Fruit fly (Drosophila melanogaster): ENCODE data around the gene Rpn1.

Rpn1 gene

dm6 chr3L:19914833-19915232, at the start of gene Rpn1:
Gene Rpn1 (plus strand): TSS chr3L:19915051.
- TF ChIP-seq CG7045 (GFP tag; optimal IDR thresholded peaks at IDR 0.05) (no peak), Mnt (GFP tag; optimal IDR thresholded peaks at IDR 0.05) (peak; percentile 64), cnc (optimal IDR thresholded peaks at IDR 0.05) (peak in 1 of 2 experiments; percentile 70), bab1 (GFP tag; optimal IDR thresholded peaks at IDR 0.05) (peak; percentile 55), CG5204 (GFP tag; optimal IDR thresholded peaks at IDR 0.05) (no peak), ovo (GFP tag; optimal IDR thresholded peaks at IDR 0.05) (peak; percentile 33), CG14711 (tag; optimal IDR thresholded peaks at IDR 0.05) (peak; percentile 12), CG1620 (GFP tag; optimal IDR thresholded peaks at IDR 0.05) (peak; percentile 63), Clk (GFP tag; optimal IDR thresholded peaks at IDR 0.05) (no peak)

DNA sequence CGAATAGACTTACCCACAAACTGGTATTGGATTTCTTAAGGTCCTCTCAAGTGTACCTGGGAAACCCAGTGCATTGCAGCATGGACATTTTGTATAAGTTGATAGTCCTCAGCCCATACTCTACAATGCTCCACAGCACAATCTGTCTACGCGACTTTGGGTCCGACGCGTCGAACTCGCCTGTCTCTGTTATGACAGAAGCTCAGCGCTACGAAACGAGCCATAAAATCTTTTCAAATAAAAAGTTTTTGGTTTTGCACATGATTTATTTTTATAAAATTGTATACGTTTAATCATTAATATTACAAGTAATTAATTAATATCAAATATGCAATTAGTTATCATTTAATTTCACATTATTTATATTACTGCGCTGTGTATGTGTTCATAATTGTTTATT, 47.6 kb upstream of the Rpn1 start:
- TF ChIP-seq pad (GFP tag; optimal IDR thresholded peaks at IDR 0.05), result no peak
- TF ChIP-seq CG11617 (GFP tag; optimal IDR thresholded peaks at IDR 0.05), result no peak
- peak; percentile 33 for TF ChIP-seq kay (GFP tag; ENCODE audit: borderline replicate concordance)

DNA sequence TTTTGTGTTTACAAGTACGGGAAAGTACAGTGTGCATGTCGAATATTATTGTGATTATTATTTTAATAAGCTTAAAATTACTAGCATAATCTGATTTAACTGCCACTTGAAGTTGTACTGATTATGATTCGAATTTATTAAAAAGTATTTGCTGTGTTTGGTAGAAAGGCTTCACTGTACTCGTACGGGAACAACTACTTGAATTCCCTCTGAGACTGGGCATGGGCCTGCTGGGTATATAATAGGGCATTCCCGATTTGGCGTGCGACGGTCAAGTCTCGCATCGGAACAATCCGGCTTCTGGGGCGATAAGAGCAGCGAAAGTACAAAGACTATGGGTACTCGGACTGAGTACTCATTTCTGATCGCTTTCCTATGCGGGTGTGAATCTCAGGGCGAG, 45.2 kb upstream of the Rpn1 start:
- TF ChIP-seq cnc (optimal IDR thresholded peaks at IDR 0.05) (no peak), Hr96 (GFP tag; optimal IDR thresholded peaks at IDR 0.05) (no peak), CG7101 (tag; optimal IDR thresholded peaks at IDR 0.05) (peak; percentile 23), CG11617 (GFP tag; optimal IDR thresholded peaks at IDR 0.05) (no peak), ovo (GFP tag; optimal IDR thresholded peaks at IDR 0.05) (no peak), CG7045 (GFP tag; optimal IDR thresholded peaks at IDR 0.05) (no peak), CG14711 (tag; optimal IDR thresholded peaks at IDR 0.05) (peak; percentile 15), pad (GFP tag; optimal IDR thresholded peaks at IDR 0.05) (no peak), Crg-1 (GFP tag; optimal IDR thresholded peaks at IDR 0.05) (no peak), CG5204 (GFP tag; optimal IDR thresholded peaks at IDR 0.05) (no peak), kay (GFP tag; ENCODE audit: borderline replicate concordance) (peak; percentile 38), cic (GFP tag; optimal IDR thresholded peaks at IDR 0.05) (no peak), bab1 (GFP tag; optimal IDR thresholded peaks at IDR 0.05) (peak; percentile 60), CG12768 (GFP tag; optimal IDR thresholded peaks at IDR 0.05) (no peak), Mnt (GFP tag; optimal IDR thresholded peaks at IDR 0.05) (peak; percentile 16), toe (GFP tag; optimal IDR thresholded peaks at IDR 0.05) (no peak)

DNA sequence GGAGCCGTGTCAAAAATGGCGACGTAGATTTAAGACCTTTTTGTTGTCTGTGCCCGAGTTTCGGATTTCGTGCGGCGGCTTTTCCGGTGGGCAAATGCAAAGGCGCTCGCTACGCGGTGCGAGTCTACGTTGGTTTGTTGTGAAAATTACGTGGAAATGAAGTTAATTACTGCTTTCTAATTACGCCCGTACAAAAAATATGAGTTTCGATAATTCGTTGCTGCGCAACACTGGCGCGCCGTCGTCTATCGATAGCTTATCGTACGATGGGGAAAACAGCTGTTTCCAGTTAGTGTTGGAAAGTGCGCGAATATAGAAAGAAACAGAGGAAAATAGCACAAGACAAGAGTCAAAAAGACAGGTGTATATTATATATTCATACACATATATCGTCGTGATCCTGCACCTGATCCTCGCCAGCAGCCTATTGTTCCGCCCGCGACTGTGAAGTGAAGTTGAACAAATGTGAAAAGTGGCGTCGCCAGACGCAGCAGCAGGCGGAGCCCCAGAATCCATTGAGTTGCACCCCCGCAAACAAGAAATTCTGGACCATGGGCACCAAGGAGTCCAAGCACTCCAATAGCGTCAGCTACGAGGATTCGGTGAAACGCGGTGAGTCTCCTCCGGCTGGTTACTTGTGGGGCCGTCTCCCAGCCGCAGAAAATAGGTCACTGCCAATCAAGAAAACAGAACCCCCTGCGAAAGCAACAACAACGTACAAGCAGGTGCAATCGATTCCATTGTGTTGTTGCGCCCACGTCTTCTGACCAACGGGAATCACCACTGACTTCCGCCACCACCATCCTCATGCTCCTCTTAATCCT, 43.8 kb upstream of the Rpn1 start, which contains the start of the genes Rab8 and Usp32:
TSS of gene Rab8 (minus strand) at position 236 of the 824 bp plus-strand sequence.
TSS of gene Usp32 (plus strand) at position 297 of the 824 bp plus-strand sequence.
- TF ChIP-seq Hr96 (GFP tag; optimal IDR thresholded peaks at IDR 0.05), result peak; percentile 82
- TF ChIP-seq Clk (GFP tag; optimal IDR thresholded peaks at IDR 0.05), result peak; percentile 68
- peak; percentile 84 for TF ChIP-seq toe (GFP tag; optimal IDR thresholded peaks at IDR 0.05)
- peak; percentile 46 for TF ChIP-seq tj (GFP tag; optimal IDR thresholded peaks at IDR 0.05)
- TF ChIP-seq cnc (optimal IDR thresholded peaks at IDR 0.05), result no peak
- TF ChIP-seq CG33017 (tag; optimal IDR thresholded peaks at IDR 0.05), result peak; percentile 73
- peak; percentile 84 for TF ChIP-seq CG7101 (tag; optimal IDR thresholded peaks at IDR 0.05)
- TF ChIP-seq Mnt (GFP tag; optimal IDR thresholded peaks at IDR 0.05), result peak; percentile 89
- TF ChIP-seq pad (GFP tag; optimal IDR thresholded peaks at IDR 0.05), result peak; percentile 83
- peak; percentile 80 for TF ChIP-seq CG12768 (GFP tag; optimal IDR thresholded peaks at IDR 0.05)
- peak; percentile 71 for TF ChIP-seq CG7045 (GFP tag; optimal IDR thresholded peaks at IDR 0.05)
- peak; percentile 80 for TF ChIP-seq ovo (GFP tag; optimal IDR thresholded peaks at IDR 0.05)
- TF ChIP-seq bab1 (GFP tag; optimal IDR thresholded peaks at IDR 0.05), result peak; percentile 83
- peak; percentile 94 for TF ChIP-seq CG1620 (GFP tag; optimal IDR thresholded peaks at IDR 0.05)
- peak; percentile 71 for TF ChIP-seq CG14711 (tag; optimal IDR thresholded peaks at IDR 0.05)
- peak; percentile 83 for TF ChIP-seq cic (GFP tag; optimal IDR thresholded peaks at IDR 0.05)
- peak; percentile 80 for TF ChIP-seq CG11617 (GFP tag; optimal IDR thresholded peaks at IDR 0.05)
- TF ChIP-seq Crg-1 (GFP tag; optimal IDR thresholded peaks at IDR 0.05), result peak; percentile 90
- no peak for TF ChIP-seq kay (GFP tag; ENCODE audit: borderline replicate concordance)
- peak; percentile 67 for TF ChIP-seq CG5204 (GFP tag; optimal IDR thresholded peaks at IDR 0.05)

dm6 chr3L:19871667-19871931, 43.3 kb upstream of the Rpn1 start:
- TF ChIP-seq CG12768 (GFP tag; optimal IDR thresholded peaks at IDR 0.05) (no peak), kay (GFP tag; ENCODE audit: borderline replicate concordance) (no peak), Mnt (GFP tag; optimal IDR thresholded peaks at IDR 0.05) (no peak), CG14711 (tag; optimal IDR thresholded peaks at IDR 0.05) (no peak), CG7101 (tag; optimal IDR thresholded peaks at IDR 0.05) (no peak), tj (GFP tag; optimal IDR thresholded peaks at IDR 0.05) (no peak), Clk (GFP tag; optimal IDR thresholded peaks at IDR 0.05) (no peak), Crg-1 (GFP tag; optimal IDR thresholded peaks at IDR 0.05) (no peak), cic (GFP tag; optimal IDR thresholded peaks at IDR 0.05) (no peak)

DNA sequence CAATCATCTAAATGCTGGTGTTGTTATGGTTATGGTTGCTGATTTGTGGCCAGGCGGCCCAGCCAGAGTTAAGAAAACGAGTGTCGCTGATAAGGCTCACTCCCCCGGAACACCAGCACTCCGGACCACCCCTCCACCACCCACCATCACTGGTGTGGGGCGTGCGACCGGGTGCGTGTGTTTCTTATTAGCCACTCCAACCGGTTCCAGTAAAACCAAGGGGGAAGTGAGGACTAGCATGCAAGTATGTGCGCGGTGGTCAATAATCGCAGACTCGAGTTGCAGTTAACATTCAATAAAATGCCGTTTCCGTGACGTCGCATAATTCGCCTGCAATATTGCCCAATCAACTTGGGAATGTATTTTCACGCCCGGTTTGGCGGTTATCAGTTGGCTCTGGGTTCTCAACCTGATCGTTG, 42.4 kb upstream of the Rpn1 start:
- no peak for TF ChIP-seq CG14711 (tag; optimal IDR thresholded peaks at IDR 0.05)
- TF ChIP-seq cnc (optimal IDR thresholded peaks at IDR 0.05), result no peak
- TF ChIP-seq pad (GFP tag; optimal IDR thresholded peaks at IDR 0.05), result no peak
- TF ChIP-seq Mnt (GFP tag; optimal IDR thresholded peaks at IDR 0.05), result peak; percentile 74
- TF ChIP-seq toe (GFP tag; optimal IDR thresholded peaks at IDR 0.05), result no peak
- no peak for TF ChIP-seq CG7045 (GFP tag; optimal IDR thresholded peaks at IDR 0.05)
- no peak for TF ChIP-seq tj (GFP tag; optimal IDR thresholded peaks at IDR 0.05)
- TF ChIP-seq CG1620 (GFP tag; optimal IDR thresholded peaks at IDR 0.05), result no peak
- no peak for TF ChIP-seq ovo (GFP tag; optimal IDR thresholded peaks at IDR 0.05)
- TF ChIP-seq Hr96 (GFP tag; optimal IDR thresholded peaks at IDR 0.05), result no peak
- TF ChIP-seq CG33017 (tag; optimal IDR thresholded peaks at IDR 0.05), result no peak
- peak; percentile 72 for TF ChIP-seq cic (GFP tag; optimal IDR thresholded peaks at IDR 0.05)
- no peak for TF ChIP-seq Clk (GFP tag; optimal IDR thresholded peaks at IDR 0.05)
- TF ChIP-seq CG5204 (GFP tag; optimal IDR thresholded peaks at IDR 0.05), result no peak
- TF ChIP-seq bab1 (GFP tag; optimal IDR thresholded peaks at IDR 0.05), result no peak
- no peak for TF ChIP-seq CG7101 (tag; optimal IDR thresholded peaks at IDR 0.05)
- no peak for TF ChIP-seq kay (GFP tag; ENCODE audit: borderline replicate concordance)
- no peak for TF ChIP-seq CG11617 (GFP tag; optimal IDR thresholded peaks at IDR 0.05)
